Worm (Caenorhabditis elegans) whole organism, early embryonic: Measurements from ENCODE around the gene srg-4.

ENCODE experiments used
- B0310.2 ChIP-seq: sonication (generic microtip); optimal IDR thresholded peaks from 2 replicates; lab custom pipeline; 2016; ENCODE audit warnings: mild to moderate bottlenecking, missing genetic modification characterization, missing compliant biosample characterization
- F13C5.2 ChIP-seq: sonication (generic microtip); optimal IDR thresholded peaks from 2 replicates; lab custom pipeline; 2017; ENCODE audit warnings: mild to moderate bottlenecking, missing genetic modification characterization, inconsistent platforms, missing compliant biosample characterization
- aly-1 ChIP-seq: sonication (generic microtip); optimal IDR thresholded peaks from 2 replicates; lab custom pipeline; 2016; ENCODE audit warnings: missing genetic modification characterization, missing compliant biosample characterization
- ama-1 ChIP-seq: fragments of 150-350 bp; optimal IDR thresholded peaks from 2 replicates; lab custom pipeline; 2014
- ceh-13 ChIP-seq: fragments of 200-800 bp; sonication (Bioruptor generic); optimal IDR thresholded peaks from 2 replicates; lab custom pipeline; 2018; ENCODE audit warnings: mild to moderate bottlenecking, missing genetic modification characterization, missing compliant biosample characterization
- ceh-36 ChIP-seq: sonication (generic microtip); optimal IDR thresholded peaks from 2 replicates; lab custom pipeline; 2016; ENCODE audit warnings: missing genetic modification characterization, inconsistent platforms, missing compliant biosample characterization
- ets-7 ChIP-seq: sonication (generic microtip); optimal IDR thresholded peaks from 2 replicates; lab custom pipeline; 2016; ENCODE audit warnings: missing genotype, missing genetic modification characterization, missing compliant biosample characterization
- flt-1 ChIP-seq: fragments of 200-800 bp; sonication (Bioruptor generic); IDR thresholded peaks from 2 replicates; pipeline ENCODE4 v1.3.6; 2022; ENCODE audit warnings: missing genetic modification characterization, missing compliant biosample characterization
- hmbx-1 ChIP-seq: sonication (generic microtip); optimal IDR thresholded peaks from 2 replicates; lab custom pipeline; 2016; ENCODE audit warnings: mild to moderate bottlenecking, missing genetic modification characterization, missing compliant biosample characterization
- hmg-4 ChIP-seq: fragments of 200-800 bp; sonication (Bioruptor generic); optimal IDR thresholded peaks from 2 replicates; lab custom pipeline; 2018; ENCODE audit warnings: mild to moderate bottlenecking, missing genetic modification characterization, missing compliant biosample characterization
- hnd-1 ChIP-seq: sonication (generic microtip); optimal IDR thresholded peaks from 2 replicates; lab custom pipeline; 2016; ENCODE audit warnings: missing genetic modification characterization, missing compliant biosample characterization
- pes-1 ChIP-seq: fragments of 200-800 bp; sonication (Bioruptor generic); IDR thresholded peaks from 2 replicates; pipeline ENCODE4 v1.3.6; 2022; ENCODE audit warnings: missing genetic modification reagents, missing genetic modification characterization, missing compliant biosample characterization
- scrt-1 ChIP-seq: fragments of 200-800 bp; sonication (Bioruptor generic); IDR thresholded peaks from 2 replicates; pipeline ENCODE4 v1.3.6; 2022; ENCODE audit warnings: missing genetic modification characterization, missing compliant biosample characterization
- sea-1 ChIP-seq: fragments of 200-800 bp; sonication (Bioruptor generic); conservative IDR thresholded peaks from 2 replicates; pipeline ENCODE4 v1.3.6; 2022; ENCODE audit warnings: missing genetic modification characterization, missing compliant biosample characterization
- tbx-11 ChIP-seq: fragments of 200-800 bp; sonication (Bioruptor generic); IDR thresholded peaks from 2 replicates; pipeline ENCODE4 v1.3.6; 2022; ENCODE audit warnings: missing genetic modification characterization, missing compliant biosample characterization
- tbx-37 ChIP-seq: fragments of 200-800 bp; sonication (Bioruptor generic); conservative IDR thresholded peaks from 2 replicates; pipeline ENCODE4 v1.3.6; 2022; ENCODE audit warnings: missing genetic modification reagents, missing genetic modification characterization, missing compliant biosample characterization
- tra-4 ChIP-seq: sonication (generic microtip); optimal IDR thresholded peaks from 2 replicates; lab custom pipeline; 2017; ENCODE audit warnings: missing genetic modification characterization, missing compliant biosample characterization

srg-4 gene

ce11 chrIII:6221403-6221802 lies 40.5 kb downstream of the srg-4 start:
- TF ChIP-seq hnd-1 (no peak), F13C5.2 (tag; lab: Kevin White, UChicago) (no peak), ceh-36 (no peak)

ce11 chrIII:6216833-6217466 lies 44.9 kb downstream of the srg-4 start, which contains the start of gene hot-4:
Gene hot-4 (plus strand): TSS chrIII:6217416.
- no peak for TF ChIP-seq flt-1

ce11 chrIII:6215943-6216342 lies 45.9 kb downstream of the srg-4 start:
- TF ChIP-seq ama-1 (lab: Kevin White, UChicago): no peak
- TF ChIP-seq pes-1 (GFP tag; lab: Robert Waterston, UW): no peak
- TF ChIP-seq aly-1 (tag; lab: Kevin White, UChicago): no peak
- TF ChIP-seq tra-4: no peak
- no peak for TF ChIP-seq flt-1
- TF ChIP-seq ceh-13 (GFP tag; lab: Kevin White, UChicago): no peak
- no peak for TF ChIP-seq B0310.2
- no peak for TF ChIP-seq tbx-11

- TF ChIP-seq scrt-1 (GFP tag; lab: Robert Waterston, UW) (no peak), ceh-36 (no peak), ama-1 (lab: Kevin White, UChicago) (no peak), tbx-11 (no peak), B0310.2 (no peak), hnd-1 (no peak), sea-1 (GFP tag; lab: Robert Waterston, UW) (no peak), pes-1 (GFP tag; lab: Robert Waterston, UW) (no peak), ets-7 (no peak), hmbx-1 (tag; lab: Kevin White, UChicago) (no peak), flt-1 (no peak), tbx-37 (GFP tag; lab: Robert Waterston, UW) (no peak), hmg-4 (GFP tag; lab: Kevin White, UChicago) (no peak)
Measured at ce11 chrIII:6215476-6215875, 46.4 kb downstream of the srg-4 start, which contains the start of gene C23G10.11. Gene C23G10.11 (minus strand): TSS chrIII:6215576.

ce11 chrIII:6213915-6214314 lies 48.0 kb downstream of the srg-4 start, which contains the start of gene C23G10.10:
Gene C23G10.10 (minus strand): TSS chrIII:6214015.
- TF ChIP-seq pes-1 (GFP tag; lab: Robert Waterston, UW) (no peak), tbx-37 (GFP tag; lab: Robert Waterston, UW) (no peak), ceh-13 (GFP tag; lab: Kevin White, UChicago) (no peak), F13C5.2 (tag; lab: Kevin White, UChicago) (no peak), tra-4 (no peak), hnd-1 (no peak), ceh-36 (no peak), hmbx-1 (tag; lab: Kevin White, UChicago) (no peak), flt-1 (no peak), tbx-11 (no peak), aly-1 (tag; lab: Kevin White, UChicago) (no peak), hmg-4 (GFP tag; lab: Kevin White, UChicago) (no peak)
